Fruit fly (Drosophila melanogaster): Measurements from ENCODE around the gene kmg.
A peak's percentile ranks its signal among the peaks of the same experiment; 100 is the strongest.

dm6 chr2L:13145035-13145683 is 15.2 kb upstream of the kmg start:
- TF ChIP-seq CG11762 (GFP tag; optimal IDR thresholded peaks at IDR 0.05; ENCODE audit: insufficient read depth) (no peak), esn (GFP tag; optimal IDR thresholded peaks at IDR 0.05) (peak; percentile 27), Eip93F (GFP tag; optimal IDR thresholded peaks at IDR 0.05) (no peak), CG31627 (GFP tag; optimal IDR thresholded peaks at IDR 0.05) (peak; percentile 28), lz (GFP tag; optimal IDR thresholded peaks at IDR 0.05) (peak; percentile 0), acj6 (GFP tag; optimal IDR thresholded peaks at IDR 0.05) (peak; percentile 21), CG15336 (GFP tag; IDR thresholded peaks at IDR 0.05) (peak; percentile 80), Lpt (GFP tag; optimal IDR thresholded peaks at IDR 0.05) (peak; percentile 29), CG6808 (GFP tag; optimal IDR thresholded peaks at IDR 0.05) (no peak), spab (GFP tag; optimal IDR thresholded peaks at IDR 0.05) (no peak), cyc (GFP tag; optimal IDR thresholded peaks at IDR 0.05) (peak; percentile 17), Eip78C (GFP tag) (peak; percentile 69)

Measured in whole organism, prepupa.